Worm (Caenorhabditis elegans) whole organism, young adult: ENCODE data around the gene atg-10.

Experiments
- B0019.2 ChIP-seq: fragments of 200-800 bp; sonication (Bioruptor generic); conservative IDR thresholded peaks from 2 replicates; pipeline ENCODE4 v1.3.6; 2022; ENCODE audit warnings: missing genetic modification reagents, missing genetic modification characterization, missing compliant biosample characterization
- B0261.1 ChIP-seq: sonication (generic microtip); optimal IDR thresholded peaks from 2 replicates; lab custom pipeline; 2016; ENCODE audit warnings: mild to moderate bottlenecking, missing genetic modification characterization, moderate library complexity, missing compliant biosample characterization
- B0336.3 ChIP-seq: fragments of 200-800 bp; sonication (Bioruptor generic); IDR thresholded peaks from 2 replicates; pipeline ENCODE4 v1.3.6; 2022; ENCODE audit warnings: missing genetic modification characterization, missing compliant biosample characterization
- D2030.7 ChIP-seq: fragments of 200-800 bp; sonication (Bioruptor generic); IDR thresholded peaks from 2 replicates; pipeline ENCODE4 v1.3.6; 2022; ENCODE audit warnings: missing genetic modification reagents, missing genetic modification characterization, missing compliant biosample characterization
- F10E7.11 ChIP-seq: sonication (generic microtip); optimal IDR thresholded peaks from 2 replicates; lab custom pipeline; 2017; ENCODE audit warnings: mild to moderate bottlenecking, missing genetic modification characterization, moderate library complexity, missing compliant biosample characterization
- F22D6.2 ChIP-seq: sonication (generic microtip); optimal IDR thresholded peaks from 2 replicates; lab custom pipeline; 2016; ENCODE audit warnings: mild to moderate bottlenecking, missing genetic modification characterization, missing compliant biosample characterization
- F23B12.7 ChIP-seq: sonication (generic microtip); optimal IDR thresholded peaks from 2 replicates; lab custom pipeline; 2017; ENCODE audit warnings: missing genetic modification characterization, mild to moderate bottlenecking, missing compliant biosample characterization, antibody characterized with exemption, moderate library complexity; ENCODE audit not compliant: insufficient read depth
- ccch-3 ChIP-seq: fragments of 200-800 bp; sonication (Bioruptor generic); optimal IDR thresholded peaks from 2 replicates; lab custom pipeline; 2018; ENCODE audit warnings: mild to moderate bottlenecking, missing genetic modification characterization, missing compliant biosample characterization
- cebp-2 ChIP-seq: fragments of 200-800 bp; sonication (Bioruptor generic); IDR thresholded peaks from 2 replicates; pipeline ENCODE4 v1.3.6; 2022; ENCODE audit warnings: missing genetic modification characterization, missing compliant biosample characterization
- die-1 ChIP-seq: sonication (generic microtip); optimal IDR thresholded peaks from 2 replicates; lab custom pipeline; 2016; ENCODE audit warnings: missing genotype, mild to moderate bottlenecking, missing genetic modification characterization, missing compliant biosample characterization
- egrh-3 ChIP-seq: fragments of 200-800 bp; sonication (Bioruptor generic); IDR thresholded peaks from 2 replicates; pipeline ENCODE4 v1.3.6; 2022; ENCODE audit warnings: missing genetic modification reagents, missing genetic modification characterization, missing compliant biosample characterization
- ets-4 ChIP-seq: fragments of 200-800 bp; sonication (Bioruptor generic); optimal IDR thresholded peaks from 2 replicates; lab custom pipeline; 2018; ENCODE audit warnings: mild to moderate bottlenecking, missing genetic modification characterization, missing compliant biosample characterization
- hsf-1 ChIP-seq: fragments of 200-800 bp; sonication (Bioruptor generic); IDR thresholded peaks from 2 replicates; pipeline ENCODE4 v1.3.6; 2022; ENCODE audit warnings: missing genetic modification reagents, missing genetic modification characterization, missing compliant biosample characterization
- let-526 ChIP-seq: fragments of 200-800 bp; sonication (Bioruptor generic); IDR thresholded peaks from 2 replicates; pipeline ENCODE4 v1.3.6; 2022; ENCODE audit warnings: missing genetic modification reagents, missing genetic modification characterization, missing compliant biosample characterization
- lin-26 ChIP-seq: fragments of 200-800 bp; sonication (Bioruptor generic); IDR thresholded peaks from 2 replicates; pipeline ENCODE4 v1.3.6; 2022; ENCODE audit warnings: missing genetic modification reagents, missing genetic modification characterization, missing compliant biosample characterization
- lin-35 ChIP-seq, 3 experiments: fragments of 150-350 bp in 2 of 3; sonication (generic microtip) in 1 of 3; optimal IDR thresholded peaks; 2 replicates each; lab custom pipeline; 2014 to 2018; ENCODE audit warnings: missing biosample characterization in 3 of 3, missing genetic modification characterization in 3 of 3, missing genetic modification reagents in 3 of 3
- lsl-1 ChIP-seq: fragments of 200-800 bp; sonication (Bioruptor generic); optimal IDR thresholded peaks from 2 replicates; lab custom pipeline; 2018; ENCODE audit warnings: mild to moderate bottlenecking, missing genetic modification characterization, moderate library complexity, missing compliant biosample characterization
- lsy-27 ChIP-seq: sonication (generic microtip); optimal IDR thresholded peaks from 2 replicates; lab custom pipeline; 2017; ENCODE audit warnings: missing genetic modification characterization, mild to moderate bottlenecking, missing compliant biosample characterization, antibody characterized with exemption, missing genotype, borderline replicate concordance; ENCODE audit not compliant: insufficient read depth
- madf-3 ChIP-seq: fragments of 200-800 bp; sonication (Bioruptor generic); IDR thresholded peaks from 2 replicates; pipeline ENCODE4 v1.3.6; 2022; ENCODE audit warnings: missing genetic modification reagents, missing genetic modification characterization, missing compliant biosample characterization
- nfya-1 ChIP-seq: sonication (generic microtip); optimal IDR thresholded peaks from 2 replicates; lab custom pipeline; 2017; ENCODE audit warnings: antibody characterized with exemption, missing compliant biosample characterization, missing genetic modification characterization, borderline replicate concordance; ENCODE audit not compliant: insufficient read depth
- rpc-1 ChIP-seq, 2 experiments: fragments of 150-350 bp in 1 of 2; sonication (generic microtip) in 1 of 2; optimal IDR thresholded peaks; 2 replicates each; lab custom pipeline; 2014 to 2018; ENCODE audit warnings: missing biosample characterization in 1 of 2, missing genetic modification characterization in 1 of 2, missing genetic modification reagents in 1 of 2, missing genotype in 1 of 2
- snpc-1.3 ChIP-seq: sonication (generic microtip); optimal IDR thresholded peaks from 2 replicates; lab custom pipeline; 2017; ENCODE audit warnings: missing genetic modification characterization, mild to moderate bottlenecking, missing compliant biosample characterization, antibody characterized with exemption, moderate library complexity, missing genotype, missing genetic modification reagents; ENCODE audit not compliant: insufficient read depth
- sptf-2 ChIP-seq: fragments of 200-800 bp; sonication (Bioruptor generic); optimal IDR thresholded peaks from 2 replicates; lab custom pipeline; 2018; ENCODE audit warnings: mild to moderate bottlenecking, missing genetic modification characterization, missing compliant biosample characterization
- tbp1 ChIP-seq: fragments of 200-800 bp; sonication (Bioruptor generic); optimal IDR thresholded peaks from 2 replicates; lab custom pipeline; 2018; ENCODE audit warnings: mild to moderate bottlenecking, missing genetic modification characterization, missing compliant biosample characterization
- unc-130 ChIP-seq: sonication (generic microtip); optimal IDR thresholded peaks from 2 replicates; lab custom pipeline; 2016; ENCODE audit warnings: missing genetic modification reagents, missing genetic modification characterization, missing compliant biosample characterization
- ztf-18 ChIP-seq: sonication (generic microtip); optimal IDR thresholded peaks from 2 replicates; lab custom pipeline; 2016; ENCODE audit warnings: missing genotype, mild to moderate bottlenecking, missing genetic modification characterization, missing compliant biosample characterization

The atg-10 gene

DNA sequence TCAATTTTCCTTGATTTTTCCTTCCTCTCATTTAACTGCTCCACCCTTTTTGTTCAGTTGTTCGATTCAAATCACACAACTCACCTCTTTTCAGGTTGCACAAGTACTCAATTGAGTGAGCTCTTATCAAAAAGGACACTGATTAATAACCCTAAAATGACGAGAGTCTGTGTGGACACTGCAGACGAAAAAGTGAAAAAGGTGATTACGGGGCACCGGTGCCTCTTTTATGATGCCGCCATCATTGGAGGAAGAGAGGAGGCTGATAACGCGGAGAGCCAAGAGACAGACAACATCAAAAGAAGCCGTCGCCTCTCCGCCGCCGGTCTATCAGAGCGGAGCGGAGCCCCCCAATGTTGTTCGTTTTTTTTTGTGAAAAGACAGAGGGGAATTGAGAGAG, 33.8 kb upstream of the atg-10 start, which contains the start of gene sptf-2 (continued):
- TF ChIP-seq die-1 (tag; lab: Kevin White, UChicago) (no peak), F23B12.7 (no peak), ets-4 (GFP tag; lab: Kevin White, UChicago) (peak; percentile 70), B0019.2 (GFP tag; lab: Robert Waterston, UW) (no peak)
- TF ChIP-seq, all 124 proteins: peak for 7

DNA sequence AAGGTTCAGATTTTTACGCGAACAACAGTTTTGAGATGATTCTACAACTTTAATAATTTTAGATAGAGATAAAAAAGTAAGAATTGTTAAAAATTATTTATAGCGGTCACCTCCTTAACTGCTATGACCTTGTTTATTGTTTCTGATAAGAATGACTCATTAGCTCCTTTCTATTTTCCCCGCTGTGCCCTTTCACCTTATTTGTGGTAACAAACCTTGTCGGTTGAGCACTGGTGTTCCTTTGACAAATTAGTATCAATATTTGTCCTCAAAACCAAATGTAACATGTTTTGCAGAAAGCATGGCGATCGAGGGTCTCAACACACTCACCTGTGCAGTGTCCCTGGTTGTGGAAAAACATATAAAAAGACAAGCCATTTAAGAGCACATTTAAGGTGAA, 32.3 kb upstream of the atg-10 start:
- TF ChIP-seq B0336.3 (GFP tag; lab: Robert Waterston, UW) (no peak), lsy-27 (tag; lab: Kevin White, UChicago) (no peak), lin-35 (GFP tag; optimal IDR thresholded peaks at IDR 0.05; lab: Kevin White, UChicago) (no peak), cebp-2 (GFP tag; lab: Robert Waterston, UW) (no peak), egrh-3 (GFP tag; lab: Robert Waterston, UW) (no peak), F10E7.11 (no peak)

DNA sequence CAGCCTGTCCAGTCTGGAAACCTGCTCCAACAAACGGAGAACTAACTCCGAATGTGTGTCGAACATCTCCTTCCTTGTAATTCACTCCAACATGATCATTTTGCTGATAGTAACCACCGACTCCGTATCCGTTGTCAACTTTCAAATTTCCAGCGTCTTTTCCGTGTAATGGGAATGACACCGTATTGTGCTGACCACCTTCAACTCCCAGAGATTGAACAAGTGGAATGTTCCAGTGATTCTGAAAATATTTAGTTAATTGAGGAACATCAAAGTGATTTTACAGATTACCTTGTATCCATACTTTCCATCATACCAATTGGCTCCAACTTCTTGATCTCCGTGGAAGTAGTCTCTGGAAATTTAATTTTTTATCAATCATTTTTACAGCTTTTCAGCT, 31.0 kb upstream of the atg-10 start:
- TF ChIP-seq unc-130 (GFP tag; lab: Kevin White, UChicago): no peak

DNA sequence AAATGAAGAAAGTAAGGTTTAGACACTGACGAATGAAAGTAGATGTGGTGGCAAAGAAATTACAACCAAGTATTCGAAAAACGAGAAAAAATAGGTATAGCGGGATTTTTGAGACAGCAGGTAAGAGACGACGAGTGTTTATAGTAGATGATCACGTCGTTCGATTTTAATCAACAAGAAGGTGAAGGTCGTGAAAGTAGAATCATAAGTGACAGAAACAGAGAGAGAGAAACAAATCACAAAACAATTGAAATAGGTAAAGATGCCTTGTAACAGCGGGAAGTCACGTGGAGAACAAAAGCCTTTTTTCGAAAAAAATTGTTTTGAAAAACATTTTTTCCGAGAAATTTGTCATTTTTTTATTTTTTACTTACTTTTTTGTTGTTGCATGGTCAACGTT, 28.8 kb upstream of the atg-10 start, which contains the start of gene T22C8.6:
Gene T22C8.6, minus strand, starts transcription at position 194 of the 400 bp plus-strand sequence.
- TF ChIP-seq ztf-18: no peak
- no peak for TF ChIP-seq nfya-1 (tag; lab: Kevin White, UChicago)
- TF ChIP-seq ccch-3 (GFP tag; lab: Kevin White, UChicago): no peak
- no peak for TF ChIP-seq rpc-1 (optimal IDR thresholded peaks at IDR 0.05; lab: Kevin White, UChicago)
- TF ChIP-seq rpc-1 (tag; optimal IDR thresholded peaks at IDR 0.05; lab: Kevin White, UChicago): no peak

DNA sequence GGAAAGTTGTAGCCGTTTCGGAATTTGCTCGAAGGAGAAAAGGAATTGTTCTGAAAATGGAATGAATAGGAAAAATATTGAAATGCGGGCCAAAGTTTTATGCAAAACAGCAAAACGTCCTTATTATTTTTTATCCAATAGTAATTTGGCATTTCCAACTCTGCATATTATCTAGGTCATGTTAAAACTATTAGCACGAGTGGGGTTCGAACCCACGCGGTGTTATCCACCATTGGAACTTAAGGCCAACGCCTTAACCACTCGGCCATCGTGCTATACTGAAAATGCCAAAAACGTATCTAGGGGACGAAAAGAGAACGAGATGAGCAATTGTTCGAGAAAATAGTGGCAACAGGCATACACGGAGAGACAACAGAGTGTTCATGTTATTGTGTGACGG, 27.2 kb upstream of the atg-10 start:
- TF ChIP-seq lin-26 (GFP tag; lab: Robert Waterston, UW): 0 out of 2 replicates have a peak, but pooled peaks have one; percentile 60
- TF ChIP-seq snpc-1.3: peak; percentile 37
- peak; percentile 90 for TF ChIP-seq sptf-2 (GFP tag; lab: Kevin White, UChicago)
- TF ChIP-seq nfya-1 (tag; lab: Kevin White, UChicago): no peak
- TF ChIP-seq hsf-1 (GFP tag; lab: Robert Waterston, UW): peak; percentile 36; the same call in 1 of the 2 replicates
- TF ChIP-seq F22D6.2 (tag; lab: Kevin White, UChicago): no peak
- peak; percentile 53 for TF ChIP-seq rpc-1 (optimal IDR thresholded peaks at IDR 0.05; lab: Kevin White, UChicago)
- TF ChIP-seq rpc-1 (tag; optimal IDR thresholded peaks at IDR 0.05; lab: Kevin White, UChicago): peak; percentile 76
- peak; percentile 56 for TF ChIP-seq B0261.1
- no peak for TF ChIP-seq madf-3 (GFP tag; lab: Robert Waterston, UW)
- TF ChIP-seq die-1 (tag; lab: Kevin White, UChicago): peak; percentile 34
- TF ChIP-seq D2030.7 (GFP tag; lab: Robert Waterston, UW): 0 out of 2 replicates have a peak, but pooled peaks have one; percentile 18
- TF ChIP-seq tbp1 (GFP tag; lab: Kevin White, UChicago): peak; percentile 82
- peak; percentile 13 for TF ChIP-seq lsl-1 (GFP tag; lab: Kevin White, UChicago)

DNA sequence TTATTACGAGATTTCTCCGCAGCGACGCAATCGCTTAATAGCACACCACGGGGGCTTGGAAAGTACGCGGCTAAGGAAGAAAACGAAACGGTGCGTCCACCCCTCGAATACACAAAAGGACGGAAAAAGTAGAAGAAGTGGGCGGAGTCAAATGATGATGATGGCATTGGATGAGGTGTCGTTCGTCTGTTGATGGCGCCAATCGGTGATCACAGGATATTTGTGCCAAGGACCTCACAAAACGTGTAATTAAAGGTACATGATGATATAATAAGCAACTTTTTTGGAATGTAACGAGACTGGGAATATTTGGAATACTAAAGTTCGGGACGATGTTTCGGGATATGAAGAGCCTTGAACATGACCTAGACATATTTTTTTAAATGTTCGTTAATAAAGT, 24.5 kb upstream of the atg-10 start, which contains the start of gene cutl-12:
Gene cutl-12, minus strand, starts transcription at position 101 of the 400 bp plus-strand sequence.
- TF ChIP-seq madf-3 (GFP tag; lab: Robert Waterston, UW) (0 out of 2 replicates have a peak, but pooled peaks have one; percentile 39), let-526 (no peak)
